Worm (Caenorhabditis elegans): ENCODE data around the gene Y73B3A.1.

Y73B3A.1 gene

ce11 chrX:11145-11752 is 35.5 kb downstream of the Y73B3A.1 start:
- TF ChIP-seq dmd-6 (GFP tag; IDR thresholded peaks at IDR 0.05) (peak; percentile 49), nhr-28 (tag; optimal IDR thresholded peaks at IDR 0.05) (peak; percentile 1), D1046.2 (GFP tag; IDR thresholded peaks at IDR 0.05) (0 out of 2 replicates have a peak, but pooled peaks have one; percentile 37), Y48G9A.11 (GFP tag; IDR thresholded peaks at IDR 0.05) (peak; percentile 61)

ce11 chrX:10192-10591 is 36.5 kb downstream of the Y73B3A.1 start:
- TF ChIP-seq D1046.2 (GFP tag; IDR thresholded peaks at IDR 0.05) = 0 out of 2 replicates have a peak, but pooled peaks have one; percentile 62
- TF ChIP-seq dmd-9 (GFP tag; IDR thresholded peaks at IDR 0.05) = 0 out of 2 replicates have a peak, but pooled peaks have one; percentile 28
- TF ChIP-seq vab-7 (GFP tag; IDR thresholded peaks at IDR 0.05) = no peak

- TF ChIP-seq set-16 (GFP tag; IDR thresholded peaks at IDR 0.05) (peak; percentile 28; the same call in 1 of the 2 replicates), F44E2.7 (GFP tag; IDR thresholded peaks at IDR 0.05) (0 out of 2 replicates have a peak, but pooled peaks have one; percentile 11), Y48G9A.11 (GFP tag; IDR thresholded peaks at IDR 0.05) (0 out of 2 replicates have a peak, but pooled peaks have one; percentile 10), D1046.2 (GFP tag; IDR thresholded peaks at IDR 0.05) (peak; percentile 67; the same call in 1 of the 2 replicates)
Measured at ce11 chrX:8847-9246, 37.9 kb downstream of the Y73B3A.1 start.
